Worm (Caenorhabditis elegans) whole organism, early embryonic: ENCODE measurements around the gene F13H10.9.
"Not testable (repeated sequence)": the region's sequence is repeated elsewhere in the genome, so short reads cannot be mapped to it uniquely, and the experiment has no call there.

Experiments used
- B0310.2 ChIP-seq: sonication (generic microtip); optimal IDR thresholded peaks from 2 replicates; lab custom pipeline; 2016; ENCODE audit warnings: mild to moderate bottlenecking, missing genetic modification characterization, missing compliant biosample characterization
- F13C5.2 ChIP-seq: sonication (generic microtip); optimal IDR thresholded peaks from 2 replicates; lab custom pipeline; 2017; ENCODE audit warnings: mild to moderate bottlenecking, missing genetic modification characterization, inconsistent platforms, missing compliant biosample characterization
- aly-1 ChIP-seq: sonication (generic microtip); optimal IDR thresholded peaks from 2 replicates; lab custom pipeline; 2016; ENCODE audit warnings: missing genetic modification characterization, missing compliant biosample characterization
- ama-1 ChIP-seq: fragments of 150-350 bp; optimal IDR thresholded peaks from 2 replicates; lab custom pipeline; 2014
- ceh-13 ChIP-seq: fragments of 200-800 bp; sonication (Bioruptor generic); optimal IDR thresholded peaks from 2 replicates; lab custom pipeline; 2018; ENCODE audit warnings: mild to moderate bottlenecking, missing genetic modification characterization, missing compliant biosample characterization
- ceh-36 ChIP-seq: sonication (generic microtip); optimal IDR thresholded peaks from 2 replicates; lab custom pipeline; 2016; ENCODE audit warnings: missing genetic modification characterization, inconsistent platforms, missing compliant biosample characterization
- ets-7 ChIP-seq: sonication (generic microtip); optimal IDR thresholded peaks from 2 replicates; lab custom pipeline; 2016; ENCODE audit warnings: missing genotype, missing genetic modification characterization, missing compliant biosample characterization
- flt-1 ChIP-seq: fragments of 200-800 bp; sonication (Bioruptor generic); IDR thresholded peaks from 2 replicates; pipeline ENCODE4 v1.3.6; 2022; ENCODE audit warnings: missing genetic modification characterization, missing compliant biosample characterization
- hmbx-1 ChIP-seq: sonication (generic microtip); optimal IDR thresholded peaks from 2 replicates; lab custom pipeline; 2016; ENCODE audit warnings: mild to moderate bottlenecking, missing genetic modification characterization, missing compliant biosample characterization
- hmg-4 ChIP-seq: fragments of 200-800 bp; sonication (Bioruptor generic); optimal IDR thresholded peaks from 2 replicates; lab custom pipeline; 2018; ENCODE audit warnings: mild to moderate bottlenecking, missing genetic modification characterization, missing compliant biosample characterization
- hnd-1 ChIP-seq: sonication (generic microtip); optimal IDR thresholded peaks from 2 replicates; lab custom pipeline; 2016; ENCODE audit warnings: missing genetic modification characterization, missing compliant biosample characterization
- pes-1 ChIP-seq: fragments of 200-800 bp; sonication (Bioruptor generic); IDR thresholded peaks from 2 replicates; pipeline ENCODE4 v1.3.6; 2022; ENCODE audit warnings: missing genetic modification reagents, missing genetic modification characterization, missing compliant biosample characterization
- scrt-1 ChIP-seq: fragments of 200-800 bp; sonication (Bioruptor generic); IDR thresholded peaks from 2 replicates; pipeline ENCODE4 v1.3.6; 2022; ENCODE audit warnings: missing genetic modification characterization, missing compliant biosample characterization
- sea-1 ChIP-seq: fragments of 200-800 bp; sonication (Bioruptor generic); conservative IDR thresholded peaks from 2 replicates; pipeline ENCODE4 v1.3.6; 2022; ENCODE audit warnings: missing genetic modification characterization, missing compliant biosample characterization
- tbx-11 ChIP-seq: fragments of 200-800 bp; sonication (Bioruptor generic); IDR thresholded peaks from 2 replicates; pipeline ENCODE4 v1.3.6; 2022; ENCODE audit warnings: missing genetic modification characterization, missing compliant biosample characterization
- tbx-37 ChIP-seq: fragments of 200-800 bp; sonication (Bioruptor generic); conservative IDR thresholded peaks from 2 replicates; pipeline ENCODE4 v1.3.6; 2022; ENCODE audit warnings: missing genetic modification reagents, missing genetic modification characterization, missing compliant biosample characterization
- tra-4 ChIP-seq: sonication (generic microtip); optimal IDR thresholded peaks from 2 replicates; lab custom pipeline; 2017; ENCODE audit warnings: missing genetic modification characterization, missing compliant biosample characterization

F13H10.9 gene

DNA sequence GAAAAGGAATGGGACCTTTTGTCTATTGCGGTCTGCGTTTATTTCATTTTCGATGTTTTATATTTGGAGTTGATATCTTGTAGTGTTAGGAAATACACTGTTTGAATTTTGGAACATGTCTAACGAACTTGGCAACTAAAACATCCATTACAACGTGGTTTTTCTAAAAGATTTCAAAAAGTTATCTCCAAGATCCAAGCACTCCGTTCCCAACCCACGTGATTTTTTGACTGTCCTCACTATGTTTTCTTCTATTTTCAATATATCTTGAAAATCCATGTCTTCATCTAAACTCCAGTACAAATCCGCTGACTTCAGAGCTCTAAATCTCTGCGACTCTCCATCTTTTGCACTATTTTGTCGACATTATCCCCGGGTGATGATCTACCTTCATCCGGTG is at the start of gene F13H10.9:
TSS of gene F13H10.9 (plus strand) at position 301 of the 400 bp plus-strand sequence.
- no peak for TF ChIP-seq tbx-11 (GFP tag; lab: Robert Waterston, UW)
- TF ChIP-seq hnd-1 (tag; lab: Kevin White, UChicago): no peak
- no peak for TF ChIP-seq ama-1
- TF ChIP-seq aly-1 (tag; lab: Kevin White, UChicago): no peak
- no peak for TF ChIP-seq sea-1 (GFP tag; lab: Robert Waterston, UW)
- TF ChIP-seq hmbx-1 (tag; lab: Kevin White, UChicago): no peak
- no peak for TF ChIP-seq tra-4 (tag; lab: Kevin White, UChicago)
- TF ChIP-seq ceh-13 (GFP tag; lab: Kevin White, UChicago): no peak
- TF ChIP-seq tbx-37: no peak
- TF ChIP-seq B0310.2 (tag; lab: Kevin White, UChicago): no peak
- no peak for TF ChIP-seq pes-1

DNA sequence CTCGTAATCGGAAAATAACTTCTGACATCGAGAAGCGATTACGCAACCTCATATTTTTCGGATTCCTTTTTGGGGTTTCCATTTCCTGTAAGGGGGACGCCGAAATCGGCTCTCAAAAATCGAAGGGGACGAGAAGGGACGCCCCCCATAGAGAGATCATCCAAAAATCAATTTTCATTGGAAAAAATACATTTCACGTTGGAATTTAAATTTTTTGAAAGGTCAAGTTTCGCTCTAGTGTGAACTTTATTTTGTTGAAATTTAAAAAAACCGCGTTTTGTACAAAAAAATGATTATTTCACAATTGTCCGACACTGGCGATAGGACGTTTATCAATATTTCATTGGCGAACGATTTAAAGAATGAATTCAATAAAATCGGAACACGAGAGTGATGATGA is 49.7 kb upstream of the F13H10.9 start, which contains the start of gene Y69E1A.3:
TSS of gene Y69E1A.3 (plus strand) at position 301 of the 400 bp plus-strand sequence.
- TF ChIP-seq F13C5.2 (tag; lab: Kevin White, UChicago): no peak
- no peak for TF ChIP-seq aly-1 (tag; lab: Kevin White, UChicago)
- TF ChIP-seq tbx-37: no peak
- TF ChIP-seq tra-4 (tag; lab: Kevin White, UChicago): no peak
- TF ChIP-seq flt-1: no peak
- TF ChIP-seq hmbx-1 (tag; lab: Kevin White, UChicago): no peak
- no peak for TF ChIP-seq tbx-11 (GFP tag; lab: Robert Waterston, UW)
- no peak for TF ChIP-seq hnd-1 (tag; lab: Kevin White, UChicago)

DNA sequence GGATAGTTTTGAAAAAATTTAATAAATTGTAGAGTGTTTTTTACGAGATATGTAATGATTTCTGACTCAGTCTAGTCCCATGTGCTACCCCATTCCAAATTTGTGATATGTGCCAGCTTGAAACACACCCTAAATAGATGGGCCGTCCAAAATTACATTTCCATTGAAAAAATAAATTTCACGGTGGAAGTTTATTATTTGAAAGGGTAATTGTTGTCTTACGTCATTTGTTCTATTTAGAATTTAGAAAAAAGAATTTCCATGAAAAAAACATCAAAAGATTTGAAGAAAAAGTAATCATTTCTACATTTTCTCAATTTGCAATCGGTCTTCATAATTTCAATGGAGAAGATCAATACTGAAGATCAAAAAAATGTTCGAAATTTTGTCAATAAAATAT is 46.8 kb upstream of the F13H10.9 start, which contains the start of gene Y69E1A.4:
TSS of gene Y69E1A.4 (plus strand) at position 301 of the 400 bp plus-strand sequence.
- not testable (repeated sequence) for TF ChIP-seq hmg-4 (GFP tag; lab: Kevin White, UChicago); ets-7 (tag; lab: Kevin White, UChicago); ceh-13 (GFP tag; lab: Kevin White, UChicago)

DNA sequence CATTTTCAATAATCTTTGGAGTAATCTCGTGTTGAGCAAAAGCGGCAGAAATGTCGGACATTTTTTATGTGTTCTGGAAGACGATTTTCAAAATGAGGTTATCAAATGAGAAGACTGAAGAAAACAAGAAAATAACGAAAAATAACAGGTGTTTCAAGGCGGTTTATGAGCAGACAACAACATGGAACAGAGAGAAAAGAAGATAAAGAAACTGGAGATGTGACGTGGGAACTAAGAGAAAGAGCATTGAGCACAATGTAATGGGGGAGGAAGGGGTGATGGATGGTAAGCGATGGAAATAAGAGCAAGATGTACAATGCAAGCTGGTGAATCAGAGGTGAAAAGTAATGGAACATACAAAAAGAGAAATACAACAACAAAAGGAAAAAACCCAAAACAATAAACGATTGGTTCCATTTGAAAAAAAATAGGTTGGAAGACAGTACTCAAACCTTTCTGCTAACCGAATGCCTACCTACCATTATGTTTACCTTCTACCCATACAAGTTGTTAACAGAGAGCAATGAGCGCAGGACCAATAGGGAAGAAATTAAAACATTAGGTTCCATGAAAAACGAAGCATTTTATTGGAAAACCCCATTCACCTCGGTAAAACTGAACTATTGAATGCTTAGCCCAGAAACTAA is 44.0 kb upstream of the F13H10.9 start, which contains the start of gene Y69E1A.5:
TSS of gene Y69E1A.5 (minus strand) at position 73 of the 647 bp plus-strand sequence.
- TF ChIP-seq ceh-13 (GFP tag; lab: Kevin White, UChicago) (no peak), tra-4 (tag; lab: Kevin White, UChicago) (no peak), hmbx-1 (tag; lab: Kevin White, UChicago) (no peak), F13C5.2 (tag; lab: Kevin White, UChicago) (no peak), scrt-1 (GFP tag; lab: Robert Waterston, UW) (no peak), ama-1 (no peak), aly-1 (tag; lab: Kevin White, UChicago) (no peak), hmg-4 (GFP tag; lab: Kevin White, UChicago) (no peak), pes-1 (no peak), flt-1 (no peak), hnd-1 (tag; lab: Kevin White, UChicago) (no peak), ceh-36 (tag; lab: Kevin White, UChicago) (no peak), tbx-37 (no peak), tbx-11 (GFP tag; lab: Robert Waterston, UW) (no peak), sea-1 (GFP tag; lab: Robert Waterston, UW) (no peak), ets-7 (tag; lab: Kevin White, UChicago) (no peak)

DNA sequence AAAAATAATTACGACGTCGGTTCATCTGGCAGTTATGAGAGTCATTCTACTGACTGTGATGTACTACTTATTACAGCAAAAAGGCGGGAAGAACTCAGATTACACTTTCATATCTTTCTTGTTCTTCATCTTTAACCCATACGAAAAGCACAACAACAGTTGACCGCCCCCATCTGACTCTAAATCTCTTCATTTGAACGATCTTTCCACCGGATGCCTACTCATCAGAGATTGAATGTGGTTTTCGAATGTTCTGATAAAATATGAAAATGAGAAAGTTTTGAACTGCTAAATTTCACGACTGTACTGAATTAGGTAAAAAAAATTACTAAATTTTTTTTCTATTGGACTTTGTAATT is 43.5 kb upstream of the F13H10.9 start, which contains the start of gene sri-19:
TSS of gene sri-19 (plus strand) at position 143 of the 359 bp plus-strand sequence.
- TF ChIP-seq hmbx-1 (tag; lab: Kevin White, UChicago) (no peak), tbx-11 (GFP tag; lab: Robert Waterston, UW) (no peak), flt-1 (no peak), ama-1 (no peak), scrt-1 (GFP tag; lab: Robert Waterston, UW) (no peak), aly-1 (tag; lab: Kevin White, UChicago) (no peak), F13C5.2 (tag; lab: Kevin White, UChicago) (no peak), ceh-13 (GFP tag; lab: Kevin White, UChicago) (no peak), ets-7 (tag; lab: Kevin White, UChicago) (no peak), pes-1 (no peak), sea-1 (GFP tag; lab: Robert Waterston, UW) (no peak), B0310.2 (tag; lab: Kevin White, UChicago) (no peak), tra-4 (tag; lab: Kevin White, UChicago) (no peak)

DNA sequence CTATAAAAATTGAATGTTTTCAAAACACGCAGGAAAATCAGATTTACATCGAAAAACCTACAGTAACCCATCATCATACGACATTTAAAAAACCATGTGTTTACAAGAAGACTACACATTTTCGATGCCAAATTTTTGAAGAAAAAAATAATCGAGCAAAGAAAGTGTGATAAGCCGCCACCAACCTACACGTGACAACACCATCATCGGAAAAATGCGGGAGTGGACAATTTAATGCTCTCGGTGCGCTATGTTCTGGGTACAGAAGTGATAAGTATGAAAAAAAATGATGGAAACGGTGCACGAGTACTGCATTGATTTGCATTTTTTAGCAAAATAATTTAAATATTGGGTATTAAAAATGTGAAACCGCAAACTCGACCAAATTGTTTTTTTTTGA is 37.0 kb upstream of the F13H10.9 start:
- TF ChIP-seq hnd-1 (tag; lab: Kevin White, UChicago) (no peak), scrt-1 (GFP tag; lab: Robert Waterston, UW) (no peak), ceh-36 (tag; lab: Kevin White, UChicago) (no peak)

DNA sequence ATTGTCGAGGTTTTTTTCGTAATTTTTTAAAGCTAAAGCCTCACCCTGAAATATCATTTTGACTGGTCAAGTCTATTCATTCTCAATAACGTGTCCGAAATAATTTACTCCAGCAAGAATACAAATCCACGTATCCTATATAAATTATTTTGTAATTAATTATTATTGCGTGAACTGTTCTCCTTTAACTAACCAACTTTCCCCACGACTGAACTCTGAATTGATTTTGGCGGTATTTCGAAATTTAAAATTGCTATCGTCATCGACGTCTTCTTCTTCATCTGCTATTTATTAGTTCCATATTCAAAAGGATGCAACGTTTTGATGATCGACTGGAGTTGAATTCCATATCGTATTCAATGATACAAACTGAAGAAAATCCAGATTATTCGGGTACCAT is 35.4 kb upstream of the F13H10.9 start, which contains the start of the genes aqp-3 and Y69E1A.8:
TSS of gene aqp-3 (minus strand) at position 101 of the 400 bp plus-strand sequence.
TSS of gene Y69E1A.8 (plus strand) at position 246 of the 400 bp plus-strand sequence.
- no peak for TF ChIP-seq pes-1
- no peak for TF ChIP-seq ets-7 (tag; lab: Kevin White, UChicago)
- no peak for TF ChIP-seq B0310.2 (tag; lab: Kevin White, UChicago)
- no peak for TF ChIP-seq ceh-36 (tag; lab: Kevin White, UChicago)
- no peak for TF ChIP-seq hmg-4 (GFP tag; lab: Kevin White, UChicago)
- no peak for TF ChIP-seq scrt-1 (GFP tag; lab: Robert Waterston, UW)
- no peak for TF ChIP-seq tbx-11 (GFP tag; lab: Robert Waterston, UW)
- no peak for TF ChIP-seq ama-1
- no peak for TF ChIP-seq tra-4 (tag; lab: Kevin White, UChicago)
- TF ChIP-seq flt-1: no peak
- TF ChIP-seq hnd-1 (tag; lab: Kevin White, UChicago): no peak
- TF ChIP-seq sea-1 (GFP tag; lab: Robert Waterston, UW): no peak
- TF ChIP-seq hmbx-1 (tag; lab: Kevin White, UChicago): no peak
- TF ChIP-seq tbx-37: no peak
- no peak for TF ChIP-seq ceh-13 (GFP tag; lab: Kevin White, UChicago)
- TF ChIP-seq aly-1 (tag; lab: Kevin White, UChicago): no peak
